Worm (Caenorhabditis elegans) whole organism, L3 larva: ENCODE data around the gene F25E5.5.

Experiments
- nhr-12 ChIP-seq: fragments of 150-350 bp; optimal IDR thresholded peaks from 2 replicates; lab custom pipeline; 2014; ENCODE audit warnings: missing biosample characterization, missing genetic modification characterization
- nhr-23 ChIP-seq: fragments of 150-350 bp; optimal IDR thresholded peaks from 2 replicates; lab custom pipeline; 2014; ENCODE audit warnings: missing biosample characterization, missing genetic modification reagents, missing genetic modification characterization
- snpc-4 ChIP-seq: fragments of 150-350 bp; optimal IDR thresholded peaks from 2 replicates; lab custom pipeline; 2014; ENCODE audit warnings: missing biosample characterization, missing genetic modification characterization

- no peak for TF ChIP-seq snpc-4
- no peak for TF ChIP-seq nhr-23 (tag; lab: Kevin White, UChicago)
- no peak for TF ChIP-seq nhr-12 (tag; lab: Kevin White, UChicago)
Measured at ce11 chrV:7490340-7490739, 43.3 kb downstream of the F25E5.5 start, which contains the start of gene srbc-9.
